Fruit fly (Drosophila melanogaster) whole organism, embryonic: ENCODE measurements around the gene atl.
A peak's percentile ranks its signal among the peaks of the same experiment; 100 is the strongest.

ENCODE experiments used
- Ada2b ChIP-seq: fragments of 200-800 bp; sonication (Bioruptor generic); IDR thresholded peaks from 2 replicates; pipeline ENCODE4 v1.3.6; 2022; ENCODE audit warnings: missing biosample characterization, missing genetic modification characterization
- Blimp-1 ChIP-seq: fragments of 200-800 bp; sonication (Bioruptor generic); optimal IDR thresholded peaks from 3 replicates; lab custom pipeline; 2018; ENCODE audit warnings: missing biosample characterization, missing genetic modification characterization, mild to moderate bottlenecking, moderate library complexity, missing genetic modification reagents
- Bteb2 ChIP-seq: fragments of 200-800 bp; sonication (Bioruptor generic); optimal IDR thresholded peaks from 2 replicates; lab custom pipeline; 2016; ENCODE audit warnings: missing biosample characterization, missing genetic modification characterization
- CG10654 ChIP-seq: fragments of 200-800 bp; sonication (Bioruptor generic); optimal IDR thresholded peaks from 2 replicates; lab custom pipeline; 2016; ENCODE audit warnings: missing biosample characterization, missing genetic modification characterization
- CG11560 ChIP-seq: fragments of 200-800 bp; sonication (Bioruptor generic); IDR thresholded peaks from 3 replicates; pipeline ENCODE4 v1.3.6; 2022; ENCODE audit warnings: missing biosample characterization, missing genetic modification characterization
- CG12104 ChIP-seq: fragments of 200-800 bp; sonication (Bioruptor generic); optimal IDR thresholded peaks from 3 replicates; lab custom pipeline; 2016; ENCODE audit warnings: missing biosample characterization, missing genetic modification characterization
- CG12391 ChIP-seq: fragments of 200-800 bp; sonication (Bioruptor generic); optimal IDR thresholded peaks from 3 replicates; lab custom pipeline; 2018; ENCODE audit warnings: missing biosample characterization, mild to moderate bottlenecking, missing genetic modification characterization, moderate library complexity
- CG12659 ChIP-seq: fragments of 200-800 bp; sonication (Bioruptor generic); optimal IDR thresholded peaks from 3 replicates; lab custom pipeline; 2017; ENCODE audit warnings: mild to moderate bottlenecking, missing biosample characterization, missing genetic modification reagents, missing genetic modification characterization
- CG14050 ChIP-seq: fragments of 200-800 bp; sonication (Bioruptor generic); IDR thresholded peaks from 3 replicates; pipeline ENCODE4 v1.3.6; 2022; ENCODE audit warnings: missing biosample characterization, missing genetic modification characterization
- CG14441 ChIP-seq: fragments of 200-800 bp; sonication (Bioruptor generic); IDR thresholded peaks from 2 replicates; pipeline ENCODE4 v1.3.6; 2022; ENCODE audit warnings: missing biosample characterization, missing genetic modification characterization
- CG15269 ChIP-seq: fragments of 200-800 bp; sonication (Bioruptor generic); optimal IDR thresholded peaks from 2 replicates; lab custom pipeline; 2018; ENCODE audit warnings: missing biosample characterization, mild to moderate bottlenecking, missing genetic modification characterization, moderate library complexity
- CG1602 ChIP-seq: fragments of 200-800 bp; sonication (Bioruptor generic); optimal IDR thresholded peaks from 3 replicates; lab custom pipeline; 2016; ENCODE audit warnings: missing biosample characterization, missing genetic modification characterization
- CG18262 ChIP-seq: fragments of 200-800 bp; optimal IDR thresholded peaks from 3 replicates; lab custom pipeline; 2019; ENCODE audit warnings: missing biosample characterization, mild to moderate bottlenecking, missing genetic modification characterization, moderate library complexity
- CG18476 ChIP-seq: fragments of 200-800 bp; sonication (Bioruptor generic); optimal IDR thresholded peaks from 2 replicates; lab custom pipeline; 2016; ENCODE audit warnings: missing biosample characterization, mild to moderate bottlenecking, missing genetic modification characterization
- CG6689 ChIP-seq: fragments of 200-800 bp; sonication (Bioruptor generic); IDR thresholded peaks from 2 replicates; pipeline ENCODE4 v1.3.6; 2022; ENCODE audit warnings: missing biosample characterization, missing genetic modification characterization
- CG7556 ChIP-seq: fragments of 200-800 bp; sonication (Bioruptor generic); optimal IDR thresholded peaks from 2 replicates; lab custom pipeline; 2017; ENCODE audit warnings: missing biosample characterization, mild to moderate bottlenecking, missing genetic modification characterization
- CG9437 ChIP-seq: fragments of 200-800 bp; sonication (Bioruptor generic); optimal IDR thresholded peaks from 2 replicates; lab custom pipeline; 2018; ENCODE audit warnings: missing biosample characterization, mild to moderate bottlenecking, missing genetic modification characterization
- CoRest ChIP-seq: fragments of 200-800 bp; sonication (Bioruptor generic); optimal IDR thresholded peaks from 3 replicates; lab custom pipeline; 2018; ENCODE audit warnings: missing biosample characterization, mild to moderate bottlenecking, missing genetic modification characterization, moderate library complexity
- Dbx ChIP-seq: fragments of 200-800 bp; sonication (Bioruptor generic); IDR thresholded peaks from 3 replicates; pipeline ENCODE4 v1.3.6; 2022; ENCODE audit warnings: missing biosample characterization, missing genetic modification characterization
- Hr51 ChIP-seq, 2 experiments: fragments of 200-800 bp; sonication (Bioruptor generic); optimal IDR thresholded peaks; 2 replicates in 1 of 2; 3 replicates in 1 of 2; lab custom pipeline; 2016 to 2018; ENCODE audit warnings: missing biosample characterization in 2 of 2, missing genetic modification characterization in 2 of 2, mild to moderate bottlenecking in 1 of 2, moderate library complexity in 1 of 2
- Mad ChIP-seq: fragments of 200-800 bp; sonication (Bioruptor generic); optimal IDR thresholded peaks from 2 replicates; lab custom pipeline; 2016; ENCODE audit warnings: missing biosample characterization, missing genetic modification characterization
- Nf-YB ChIP-seq: fragments of 200-800 bp; sonication (Bioruptor generic); optimal IDR thresholded peaks from 3 replicates; lab custom pipeline; 2019; ENCODE audit warnings: missing biosample characterization, mild to moderate bottlenecking, missing genetic modification characterization, moderate library complexity
- PHDP ChIP-seq: fragments of 200-800 bp; sonication (Bioruptor generic); optimal IDR thresholded peaks from 3 replicates; lab custom pipeline; 2018; ENCODE audit warnings: missing biosample characterization, mild to moderate bottlenecking, missing genetic modification characterization, moderate library complexity
- Six4 ChIP-seq: fragments of 200-800 bp; sonication (Bioruptor generic); optimal IDR thresholded peaks from 2 replicates; lab custom pipeline; 2016; ENCODE audit warnings: missing biosample characterization, missing genetic modification characterization
- Sox102F ChIP-seq: fragments of 200-800 bp; sonication (Bioruptor generic); optimal IDR thresholded peaks from 2 replicates; lab custom pipeline; 2018; ENCODE audit warnings: missing biosample characterization, mild to moderate bottlenecking, missing genetic modification characterization, moderate library complexity
- Spps ChIP-seq: fragments of 200-800 bp; sonication (Bioruptor generic); optimal IDR thresholded peaks from 2 replicates; lab custom pipeline; 2018; ENCODE audit warnings: missing biosample characterization, mild to moderate bottlenecking, missing genetic modification characterization
- Ssrp ChIP-seq: fragments of 200-800 bp; sonication (Bioruptor generic); optimal IDR thresholded peaks from 2 replicates; lab custom pipeline; 2018; ENCODE audit warnings: missing biosample characterization, mild to moderate bottlenecking, missing genetic modification characterization, moderate library complexity
- Vsx1 ChIP-seq: fragments of 200-800 bp; sonication (Bioruptor generic); optimal IDR thresholded peaks from 2 replicates; lab custom pipeline; 2017; ENCODE audit warnings: missing biosample characterization, mild to moderate bottlenecking, missing genetic modification characterization, missing genetic modification reagents
- Xbp1 ChIP-seq: fragments of 200-800 bp; sonication (Bioruptor generic); optimal IDR thresholded peaks from 3 replicates; lab custom pipeline; 2016; ENCODE audit warnings: missing biosample characterization, mild to moderate bottlenecking, missing genetic modification characterization
- abd-A ChIP-seq: fragments of 200-800 bp; sonication (Bioruptor generic); optimal IDR thresholded peaks from 3 replicates; lab custom pipeline; 2019; ENCODE audit warnings: missing biosample characterization, mild to moderate bottlenecking, missing genetic modification characterization, moderate library complexity
- bbx ChIP-seq: fragments of 200-800 bp; sonication (Bioruptor generic); IDR thresholded peaks from 2 replicates; pipeline ENCODE4 v1.3.6; 2022; ENCODE audit warnings: missing biosample characterization, missing genetic modification characterization; ENCODE audit not compliant: partially characterized antibody
- bcd ChIP-seq: fragments of 200-800 bp; sonication (Bioruptor generic); optimal IDR thresholded peaks from 2 replicates; lab custom pipeline; 2017; ENCODE audit warnings: missing biosample characterization, mild to moderate bottlenecking, missing genetic modification characterization
- dmrt11E ChIP-seq: fragments of 200-800 bp; sonication (Bioruptor generic); optimal IDR thresholded peaks from 3 replicates; lab custom pipeline; 2018; ENCODE audit warnings: missing biosample characterization, mild to moderate bottlenecking, missing genetic modification characterization, moderate library complexity
- fd64A ChIP-seq: fragments of 200-800 bp; sonication (Bioruptor generic); optimal IDR thresholded peaks from 3 replicates; lab custom pipeline; 2018; ENCODE audit warnings: missing biosample characterization, mild to moderate bottlenecking, missing genetic modification characterization
- ftz-f1 ChIP-seq: fragments of 200-800 bp; sonication (Bioruptor generic); optimal IDR thresholded peaks from 2 replicates; lab custom pipeline; 2016; ENCODE audit warnings: missing biosample characterization, missing genetic modification characterization
- gcm ChIP-seq: fragments of 200-800 bp; sonication (Bioruptor generic); optimal IDR thresholded peaks from 2 replicates; lab custom pipeline; 2019; ENCODE audit warnings: missing biosample characterization, mild to moderate bottlenecking, missing genetic modification characterization, moderate library complexity
- gem ChIP-seq: fragments of 200-800 bp; sonication (Bioruptor generic); optimal IDR thresholded peaks from 2 replicates; lab custom pipeline; 2019; ENCODE audit warnings: missing biosample characterization, mild to moderate bottlenecking, missing genetic modification characterization, moderate library complexity
- gsb-n ChIP-seq: fragments of 200-800 bp; sonication (Bioruptor generic); optimal IDR thresholded peaks from 3 replicates; lab custom pipeline; 2018; ENCODE audit warnings: missing biosample characterization, mild to moderate bottlenecking, missing genetic modification characterization
- inv ChIP-seq: fragments of 200-800 bp; sonication (Bioruptor generic); IDR thresholded peaks from 2 replicates; pipeline ENCODE4 v1.3.6; 2022; ENCODE audit warnings: missing biosample characterization, missing genetic modification characterization; ENCODE audit not compliant: partially characterized antibody
- lola ChIP-seq, 3 experiments: fragments of >200 bp in 2 of 3; fragments of 200-800 bp in 1 of 3; sonication (Bioruptor generic) in 1 of 3; optimal IDR thresholded peaks; 2 replicates each; lab custom pipeline; 2017 to 2019; ENCODE audit warnings: missing biosample characterization in 3 of 3, missing genetic modification characterization in 3 of 3, mild to moderate bottlenecking in 1 of 3, moderate library complexity in 1 of 3
- luna ChIP-seq: fragments of 200-800 bp; sonication (Bioruptor generic); optimal IDR thresholded peaks from 2 replicates; lab custom pipeline; 2016; ENCODE audit warnings: missing biosample characterization, missing genetic modification characterization
- odd ChIP-seq: fragments of 200-800 bp; sonication (Bioruptor generic); optimal IDR thresholded peaks from 2 replicates; lab custom pipeline; 2017; ENCODE audit warnings: missing biosample characterization, mild to moderate bottlenecking, missing genetic modification characterization
- pros ChIP-seq: fragments of 200-800 bp; sonication (Bioruptor generic); optimal IDR thresholded peaks from 3 replicates; lab custom pipeline; 2019; ENCODE audit warnings: missing biosample characterization, mild to moderate bottlenecking, missing genetic modification characterization, moderate library complexity
- sens ChIP-seq: fragments of 200-800 bp; sonication (Bioruptor generic); peaks from one replicate; lab custom pipeline; 2016; ENCODE audit warnings: missing biosample characterization, missing genetic modification characterization
- so ChIP-seq: fragments of 200-800 bp; sonication (Bioruptor generic); IDR thresholded peaks from 3 replicates; pipeline ENCODE4 v1.3.6; 2022; ENCODE audit warnings: missing biosample characterization, missing genetic modification characterization
- tin ChIP-seq: fragments of 200-800 bp; sonication (Bioruptor generic); optimal IDR thresholded peaks from 3 replicates; lab custom pipeline; 2016; ENCODE audit warnings: missing biosample characterization, missing genetic modification characterization
- vvl ChIP-seq: fragments of 200-800 bp; sonication (Bioruptor generic); IDR thresholded peaks from 2 replicates; pipeline ENCODE4 v1.3.6; 2022; ENCODE audit warnings: missing biosample characterization, missing genetic modification characterization

The atl gene

DNA sequence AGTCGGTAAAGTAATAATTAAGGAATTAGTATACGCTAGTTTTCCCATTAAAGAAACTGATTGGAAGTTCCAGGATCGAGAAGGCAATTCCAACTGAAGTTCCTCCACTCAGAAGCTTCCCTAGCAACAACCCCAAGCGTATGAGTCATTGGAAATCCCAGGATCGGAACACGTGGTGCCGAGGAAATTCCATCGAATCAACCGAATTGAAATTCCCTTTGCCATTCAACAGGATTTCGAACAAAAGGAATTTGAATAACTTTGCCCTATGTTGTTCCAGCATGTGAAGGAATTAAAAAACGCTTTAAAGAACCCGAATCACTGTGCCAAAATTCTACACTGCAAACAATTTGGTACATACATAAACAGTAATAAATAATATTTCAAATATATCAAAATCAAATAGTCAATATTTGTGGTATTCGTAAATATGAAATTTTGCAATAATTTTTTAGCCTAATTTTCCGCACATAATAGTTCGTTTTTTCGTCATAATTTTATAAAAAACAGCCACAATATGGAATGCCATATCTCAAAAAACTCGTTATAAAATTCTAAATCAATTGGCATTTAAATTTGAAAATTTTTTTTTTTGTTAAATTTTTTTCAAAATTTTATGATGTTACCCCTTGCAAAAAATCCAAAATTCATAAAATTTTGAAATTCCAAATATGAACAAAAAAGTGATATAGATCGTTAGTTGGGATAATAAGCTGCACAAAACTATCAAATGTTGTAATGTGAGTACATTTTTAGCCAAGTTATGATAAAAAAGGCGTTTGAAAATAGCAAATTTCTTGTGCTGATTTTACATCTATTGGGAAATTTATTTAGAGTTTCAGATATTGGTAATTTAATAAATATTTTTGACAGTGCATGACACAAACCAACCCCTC lies 45.2 kb upstream of the atl start (continued):
- TF ChIP-seq Mad (GFP tag; lab: Kevin White, UChicago) (no peak), vvl (GFP tag; lab: Robert Waterston, UW) (peak; percentile 30; the same call in 1 of the 2 replicates), bcd (GFP tag; lab: Kevin White, UChicago) (peak; percentile 28), Spps (peak; percentile 25), CG10654 (GFP tag; lab: Kevin White, UChicago) (peak; percentile 2), Sox102F (GFP tag; lab: Kevin White, UChicago) (peak; percentile 45), CG15269 (peak; percentile 20), CG9437 (GFP tag; lab: Kevin White, UChicago) (peak; percentile 50), tin (no peak), Blimp-1 (GFP tag; lab: Kevin White, UChicago) (peak; percentile 55), Hr51 (GFP tag; optimal IDR thresholded peaks at IDR 0.05; lab: Kevin White, UChicago) (peak in 1 of 2 experiments; percentile 19), CG14441 (GFP tag; lab: Robert Waterston, UW) (no peak), CG14050 (GFP tag; lab: Robert Waterston, UW) (no peak), Bteb2 (GFP tag; lab: Kevin White, UChicago) (peak; percentile 14), gcm (GFP tag; lab: Kevin White, UChicago) (peak; percentile 2), CG12104 (peak; percentile 16), bbx (GFP tag; lab: Robert Waterston, UW) (peak; percentile 75), gem (peak; percentile 64), luna (GFP tag; lab: Kevin White, UChicago) (no peak), CG18476 (peak; percentile 37), Dbx (GFP tag; lab: Robert Waterston, UW) (no peak), CG12659 (GFP tag; lab: Kevin White, UChicago) (peak; percentile 14), so (GFP tag; lab: Robert Waterston, UW) (0 out of 3 replicates have a peak, but pooled peaks have one; percentile 27), abd-A (tag; lab: Kevin White, UChicago) (no peak), CG1602 (GFP tag; lab: Kevin White, UChicago) (peak; percentile 29), PHDP (tag; lab: Kevin White, UChicago) (peak; percentile 29), dmrt11E (tag; lab: Kevin White, UChicago) (peak; percentile 56), CG7556 (GFP tag; lab: Kevin White, UChicago) (peak; percentile 70), pros (GFP tag; lab: Kevin White, UChicago) (peak; percentile 2), CG12391 (tag; lab: Kevin White, UChicago) (peak; percentile 32), odd (GFP tag; lab: Kevin White, UChicago) (no peak), CG11560 (tag; lab: Robert Waterston, UW) (no peak), Ssrp (tag; lab: Kevin White, UChicago) (peak; percentile 43), CoRest (tag; lab: Kevin White, UChicago) (peak; percentile 53), gsb-n (tag; lab: Kevin White, UChicago) (peak; percentile 24), CG18262 (tag; lab: Kevin White, UChicago) (peak; percentile 80), fd64A (GFP tag; lab: Kevin White, UChicago) (no peak), Ada2b (GFP tag; lab: Robert Waterston, UW) (0 out of 2 replicates have a peak, but pooled peaks have one; percentile 10), inv (no peak), sens (GFP tag; lab: Kevin White, UChicago) (peak; percentile 81), CG6689 (peak; percentile 34; the same call in 1 of the 2 replicates), Xbp1 (peak; percentile 21), ftz-f1 (GFP tag; lab: Kevin White, UChicago) (no peak), Vsx1 (GFP tag; lab: Kevin White, UChicago) (peak; percentile 5), lola (GFP tag; optimal IDR thresholded peaks at IDR 0.05; lab: Kevin White, UChicago) (peak in 1 of 3 experiments; percentile 74), Nf-YB (GFP tag; lab: Kevin White, UChicago) (peak; percentile 28), Six4 (GFP tag; lab: Kevin White, UChicago) (peak; percentile 22)
